Fruit fly (Drosophila melanogaster) whole organism, prepupa: Measurements from ENCODE around the gene dpr10.

Experiments used
- Blimp-1 ChIP-seq: fragments of 200-800 bp; sonication (Bioruptor generic); optimal IDR thresholded peaks from 3 replicates; lab custom pipeline; 2017; ENCODE audit warnings: missing biosample characterization, missing genetic modification characterization, mild to moderate bottlenecking, moderate library complexity, missing genetic modification reagents
- CG10631 ChIP-seq: fragments of 200-800 bp; sonication (Bioruptor generic); optimal IDR thresholded peaks from 2 replicates; lab custom pipeline; 2016; ENCODE audit warnings: missing biosample characterization, missing genetic modification characterization
- CG10669 ChIP-seq: fragments of 200-800 bp; sonication (Bioruptor generic); optimal IDR thresholded peaks from 3 replicates; lab custom pipeline; 2018; ENCODE audit warnings: missing biosample characterization, mild to moderate bottlenecking, missing genetic modification characterization, moderate library complexity
- CG11294 ChIP-seq: fragments of 200-800 bp; sonication (Bioruptor generic); IDR thresholded peaks from 2 replicates; pipeline ENCODE4 v1.3.6; 2022; ENCODE audit warnings: missing biosample characterization, missing genetic modification characterization
- CG11762 ChIP-seq: fragments of 200-800 bp; sonication (Bioruptor generic); optimal IDR thresholded peaks from 3 replicates; lab custom pipeline; 2016; ENCODE audit warnings: missing biosample characterization, missing genetic modification characterization; ENCODE audit not compliant: insufficient read depth
- CG11902 ChIP-seq: fragments of 200-800 bp; sonication (Bioruptor generic); optimal IDR thresholded peaks from 3 replicates; lab custom pipeline; 2016; ENCODE audit warnings: missing biosample characterization, missing genetic modification characterization
- CG16779 ChIP-seq: fragments of 200-800 bp; sonication (Bioruptor generic); optimal IDR thresholded peaks from 3 replicates; lab custom pipeline; 2017; ENCODE audit warnings: missing biosample characterization, mild to moderate bottlenecking, missing genetic modification characterization
- CG3032 ChIP-seq: fragments of 200-800 bp; optimal IDR thresholded peaks from 2 replicates; lab custom pipeline; 2019; ENCODE audit warnings: missing biosample characterization, mild to moderate bottlenecking, missing genetic modification characterization, moderate library complexity
- CG31627 ChIP-seq: fragments of 200-800 bp; sonication (Bioruptor generic); optimal IDR thresholded peaks from 3 replicates; lab custom pipeline; 2016; ENCODE audit warnings: missing biosample characterization, missing genetic modification characterization
- CG34406 ChIP-seq: fragments of 200-800 bp; sonication (Bioruptor generic); optimal IDR thresholded peaks from 3 replicates; lab custom pipeline; 2016; ENCODE audit warnings: missing biosample characterization, missing genetic modification characterization
- CG4318 ChIP-seq: fragments of 200-800 bp; sonication (Bioruptor generic); optimal IDR thresholded peaks from 3 replicates; lab custom pipeline; 2017; ENCODE audit warnings: missing biosample characterization, mild to moderate bottlenecking, missing genetic modification characterization
- CG6163 ChIP-seq: fragments of 200-800 bp; sonication (Bioruptor generic); IDR thresholded peaks from 3 replicates; pipeline ENCODE4 v1.3.6; 2022; ENCODE audit warnings: missing biosample characterization, missing genetic modification characterization
- CG6276 ChIP-seq: fragments of 200-800 bp; sonication (Bioruptor generic); optimal IDR thresholded peaks from 2 replicates; lab custom pipeline; 2017; ENCODE audit warnings: missing biosample characterization, mild to moderate bottlenecking, missing genetic modification characterization
- CG6808 ChIP-seq: fragments of 200-800 bp; sonication (Bioruptor generic); optimal IDR thresholded peaks from 3 replicates; lab custom pipeline; 2017; ENCODE audit warnings: missing biosample characterization, missing genetic modification characterization, mild to moderate bottlenecking, moderate library complexity, missing genetic modification reagents
- CG6854 ChIP-seq: fragments of 200-800 bp; sonication (Bioruptor generic); optimal IDR thresholded peaks from 2 replicates; lab custom pipeline; 2017; ENCODE audit warnings: missing biosample characterization, mild to moderate bottlenecking, missing genetic modification characterization
- CG7368 ChIP-seq: fragments of 200-800 bp; sonication (Bioruptor generic); optimal IDR thresholded peaks from 3 replicates; lab custom pipeline; 2016; ENCODE audit warnings: missing biosample characterization, missing genetic modification characterization
- CG8119 ChIP-seq: fragments of 200-800 bp; sonication (Bioruptor generic); IDR thresholded peaks from 3 replicates; pipeline ENCODE4 v1.3.6; 2022; ENCODE audit warnings: missing biosample characterization, missing genetic modification characterization
- CG8319 ChIP-seq: fragments of 200-800 bp; sonication (Bioruptor generic); optimal IDR thresholded peaks from 3 replicates; lab custom pipeline; 2016; ENCODE audit warnings: missing biosample characterization, missing genetic modification characterization
- CG8632 ChIP-seq: fragments of 200-800 bp; sonication (Bioruptor generic); optimal IDR thresholded peaks from 3 replicates; lab custom pipeline; 2016; ENCODE audit warnings: missing biosample characterization, missing genetic modification characterization
- CG9139 ChIP-seq: fragments of 200-800 bp; sonication (Bioruptor generic); optimal IDR thresholded peaks from 3 replicates; lab custom pipeline; 2017; ENCODE audit warnings: missing biosample characterization, mild to moderate bottlenecking, missing genetic modification characterization
- Eip75B ChIP-seq: fragments of 200-800 bp; sonication (Bioruptor generic); optimal IDR thresholded peaks from 3 replicates; lab custom pipeline; 2016; ENCODE audit warnings: missing biosample characterization, missing genetic modification characterization
- Eip78C ChIP-seq: fragments of 200-800 bp; sonication (Bioruptor generic); peaks from one replicate; lab custom pipeline; 2016; ENCODE audit warnings: missing biosample characterization, missing genetic modification characterization
- Eip93F ChIP-seq: fragments of 200-800 bp; sonication (Bioruptor generic); optimal IDR thresholded peaks from 2 replicates; lab custom pipeline; 2016; ENCODE audit warnings: missing biosample characterization, mild to moderate bottlenecking, missing genetic modification characterization
- Ets21C ChIP-seq: fragments of 200-800 bp; sonication (Bioruptor generic); optimal IDR thresholded peaks from 3 replicates; lab custom pipeline; 2016; ENCODE audit warnings: missing biosample characterization, missing genetic modification characterization
- Ets96B ChIP-seq: fragments of 200-800 bp; optimal IDR thresholded peaks from 2 replicates; lab custom pipeline; 2019; ENCODE audit warnings: missing biosample characterization, mild to moderate bottlenecking, missing genetic modification characterization, moderate library complexity
- Gug ChIP-seq: fragments of 200-800 bp; sonication (Bioruptor generic); IDR thresholded peaks from 2 replicates; pipeline ENCODE4 v1.3.6; 2022; ENCODE audit warnings: missing biosample characterization, missing genetic modification characterization
- Hr38 ChIP-seq: sonication (Bioruptor generic); optimal IDR thresholded peaks from 2 replicates; lab custom pipeline; 2016; ENCODE audit warnings: missing biosample characterization, missing genetic modification characterization
- Hr39 ChIP-seq: fragments of 200-800 bp; sonication (Bioruptor generic); optimal IDR thresholded peaks from 2 replicates; lab custom pipeline; 2016; ENCODE audit warnings: missing biosample characterization, missing genetic modification characterization
- Hr4 ChIP-seq: fragments of 200-800 bp; sonication (Bioruptor generic); optimal IDR thresholded peaks from 3 replicates; lab custom pipeline; 2016; ENCODE audit warnings: missing biosample characterization, missing genetic modification characterization
- Lpt ChIP-seq: fragments of 200-800 bp; sonication (Bioruptor generic); optimal IDR thresholded peaks from 3 replicates; lab custom pipeline; 2016; ENCODE audit warnings: missing biosample characterization, missing genetic modification characterization
- Met ChIP-seq: fragments of 200-800 bp; sonication (Bioruptor generic); optimal IDR thresholded peaks from 3 replicates; lab custom pipeline; 2016; ENCODE audit warnings: missing biosample characterization, missing genetic modification characterization
- OdsH ChIP-seq: fragments of 200-800 bp; sonication (Bioruptor generic); optimal IDR thresholded peaks from 3 replicates; lab custom pipeline; 2016; ENCODE audit warnings: missing biosample characterization, missing genetic modification characterization
- Smox ChIP-seq: fragments of 200-800 bp; sonication (Bioruptor generic); optimal IDR thresholded peaks from 3 replicates; lab custom pipeline; 2016; ENCODE audit warnings: missing biosample characterization, missing genetic modification characterization
- Sox14 ChIP-seq: fragments of 200-800 bp; sonication (Bioruptor generic); optimal IDR thresholded peaks from 3 replicates; lab custom pipeline; 2016; ENCODE audit warnings: missing biosample characterization, missing genetic modification characterization
- Sox15 ChIP-seq: fragments of 200-800 bp; sonication (Bioruptor generic); optimal IDR thresholded peaks from 3 replicates; lab custom pipeline; 2016; ENCODE audit warnings: missing biosample characterization, missing genetic modification characterization
- achi ChIP-seq: fragments of 200-800 bp; sonication (Bioruptor generic); optimal IDR thresholded peaks from 3 replicates; lab custom pipeline; 2016; ENCODE audit warnings: missing biosample characterization, missing genetic modification characterization
- acj6 ChIP-seq: fragments of 200-800 bp; sonication (Bioruptor generic); optimal IDR thresholded peaks from 3 replicates; lab custom pipeline; 2016; ENCODE audit warnings: missing biosample characterization, missing genetic modification characterization
- cyc ChIP-seq: fragments of 200-800 bp; sonication (Bioruptor generic); optimal IDR thresholded peaks from 3 replicates; lab custom pipeline; 2016; ENCODE audit warnings: missing biosample characterization, missing genetic modification characterization
- dac ChIP-seq: fragments of 200-800 bp; sonication (Bioruptor generic); optimal IDR thresholded peaks from 2 replicates; lab custom pipeline; 2017; ENCODE audit warnings: missing biosample characterization, mild to moderate bottlenecking, missing genetic modification characterization
- eg ChIP-seq: fragments of 200-800 bp; sonication (Bioruptor generic); IDR thresholded peaks from 3 replicates; pipeline ENCODE4 v1.3.6; 2022; ENCODE audit warnings: missing biosample characterization, missing genetic modification characterization
- esn ChIP-seq: fragments of 200-800 bp; sonication (Bioruptor generic); optimal IDR thresholded peaks from 2 replicates; lab custom pipeline; 2016; ENCODE audit warnings: missing biosample characterization, mild to moderate bottlenecking, missing genetic modification characterization, moderate library complexity
- fd59A ChIP-seq: fragments of 200-800 bp; sonication (Bioruptor generic); optimal IDR thresholded peaks from 2 replicates; lab custom pipeline; 2017; ENCODE audit warnings: missing biosample characterization, mild to moderate bottlenecking, missing genetic modification characterization, missing genetic modification reagents
- fd85E ChIP-seq: fragments of 200-800 bp; sonication (Bioruptor generic); optimal IDR thresholded peaks from 3 replicates; lab custom pipeline; 2016; ENCODE audit warnings: missing biosample characterization, missing genetic modification characterization
- fkh ChIP-seq: fragments of 200-800 bp; sonication (Bioruptor generic); optimal IDR thresholded peaks from 3 replicates; lab custom pipeline; 2017; ENCODE audit warnings: missing biosample characterization, mild to moderate bottlenecking, missing genetic modification characterization, moderate library complexity
- lz ChIP-seq: fragments of 200-800 bp; sonication (Bioruptor generic); optimal IDR thresholded peaks from 3 replicates; lab custom pipeline; 2016; ENCODE audit warnings: missing biosample characterization, missing genetic modification characterization
- net ChIP-seq: fragments of 200-800 bp; sonication (Bioruptor generic); optimal IDR thresholded peaks from 3 replicates; lab custom pipeline; 2016; ENCODE audit warnings: missing biosample characterization, missing genetic modification characterization
- pdm3 ChIP-seq: fragments of 200-800 bp; sonication (Bioruptor generic); optimal IDR thresholded peaks from 3 replicates; lab custom pipeline; 2016; ENCODE audit warnings: missing biosample characterization, missing genetic modification characterization
- salr ChIP-seq, 2 experiments: fragments of 200-800 bp; sonication (Bioruptor generic); optimal IDR thresholded peaks; 3 replicates each; lab custom pipeline; 2016 to 2018; ENCODE audit warnings: missing biosample characterization in 2 of 2, missing genetic modification characterization in 2 of 2, mild to moderate bottlenecking in 1 of 2
- spab ChIP-seq: fragments of 200-800 bp; sonication (Bioruptor generic); optimal IDR thresholded peaks from 2 replicates; lab custom pipeline; 2017; ENCODE audit warnings: missing biosample characterization, mild to moderate bottlenecking, missing genetic modification characterization, missing genetic modification reagents
- ss ChIP-seq, 2 experiments: fragments of 200-800 bp; sonication (Bioruptor generic); optimal IDR thresholded peaks; 2 replicates in 1 of 2; 3 replicates in 1 of 2; lab custom pipeline; 2017 to 2018; ENCODE audit warnings: mild to moderate bottlenecking in 2 of 2, missing biosample characterization in 2 of 2, missing genetic modification characterization in 2 of 2, moderate library complexity in 1 of 2
- svp ChIP-seq: fragments of 200-800 bp; sonication (Bioruptor generic); peaks from one replicate; lab custom pipeline; 2016; ENCODE audit warnings: missing biosample characterization, missing genetic modification characterization
- topi ChIP-seq: fragments of 200-800 bp; sonication (Bioruptor generic); optimal IDR thresholded peaks from 3 replicates; lab custom pipeline; 2016; ENCODE audit warnings: missing biosample characterization, missing genetic modification characterization
- vri ChIP-seq: fragments of 200-800 bp; sonication (Bioruptor generic); optimal IDR thresholded peaks from 3 replicates; lab custom pipeline; 2016; ENCODE audit warnings: missing biosample characterization, mild to moderate bottlenecking, missing genetic modification characterization

The dpr10 gene

DNA sequence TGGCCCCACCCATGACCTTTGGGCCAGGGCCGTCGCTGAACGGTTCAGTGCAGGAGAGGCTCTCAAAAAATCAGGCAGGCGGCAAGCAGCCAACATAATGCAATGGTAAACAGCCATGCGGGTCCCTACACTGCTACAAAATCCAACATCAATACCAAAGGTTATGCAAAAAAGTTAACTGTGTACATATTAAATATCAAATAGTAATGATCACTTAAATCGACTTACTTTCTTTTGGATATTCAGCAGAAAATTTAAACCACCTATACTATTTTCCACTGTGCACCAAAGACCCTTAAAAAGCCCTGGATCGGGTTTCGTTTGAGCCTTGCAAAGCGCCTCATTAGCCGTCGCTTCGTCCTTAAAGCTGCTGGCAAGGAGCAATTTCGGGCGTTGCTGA, 41.2 kb upstream of the dpr10 start:
- peak; percentile 16 for TF ChIP-seq fd59A (GFP tag; lab: Kevin White, UChicago)
- no peak for TF ChIP-seq Hr38 (GFP tag; lab: Kevin White, UChicago)
- peak; percentile 38 for TF ChIP-seq Eip75B (GFP tag; lab: Kevin White, UChicago)
- no peak for TF ChIP-seq Eip93F (GFP tag; lab: Kevin White, UChicago)
- peak in 1 of 2 experiments; percentile 41 for TF ChIP-seq ss (GFP tag; optimal IDR thresholded peaks at IDR 0.05; lab: Kevin White, UChicago)
- TF ChIP-seq CG7368 (GFP tag; lab: Kevin White, UChicago): no peak
- TF ChIP-seq lz (GFP tag; lab: Kevin White, UChicago): peak; percentile 33
- TF ChIP-seq Sox15: no peak
- TF ChIP-seq Smox (GFP tag; lab: Kevin White, UChicago): peak; percentile 44
- no peak for TF ChIP-seq fkh (GFP tag; lab: Kevin White, UChicago)
- peak; percentile 17 for TF ChIP-seq cyc (GFP tag; lab: Kevin White, UChicago)
- TF ChIP-seq Hr39 (GFP tag; lab: Kevin White, UChicago): peak; percentile 39
- peak; percentile 23 for TF ChIP-seq OdsH
- peak; percentile 14 for TF ChIP-seq vri (GFP tag; lab: Kevin White, UChicago)
- TF ChIP-seq CG6808: peak; percentile 8
- TF ChIP-seq Ets21C (GFP tag; lab: Kevin White, UChicago): peak; percentile 23
- no peak for TF ChIP-seq CG16779 (tag; lab: Kevin White, UChicago)
- peak; percentile 67 for TF ChIP-seq Eip78C (GFP tag; lab: Kevin White, UChicago)
- TF ChIP-seq spab (GFP tag; lab: Kevin White, UChicago): peak; percentile 16
- peak; percentile 76 for TF ChIP-seq svp (GFP tag; lab: Kevin White, UChicago)
- TF ChIP-seq CG3032: peak; percentile 25
- peak; percentile 39 for TF ChIP-seq CG31627 (GFP tag; lab: Kevin White, UChicago)
- TF ChIP-seq acj6 (GFP tag; lab: Kevin White, UChicago): peak; percentile 4
- TF ChIP-seq fd85E (GFP tag; lab: Kevin White, UChicago): no peak
- TF ChIP-seq Met: peak; percentile 51
- TF ChIP-seq pdm3 (GFP tag; lab: Kevin White, UChicago): peak; percentile 13
- TF ChIP-seq salr (GFP tag; optimal IDR thresholded peaks at IDR 0.05; lab: Kevin White, UChicago): no peak
- TF ChIP-seq CG11762 (GFP tag; lab: Kevin White, UChicago): no peak
- TF ChIP-seq CG9139: no peak
- no peak for TF ChIP-seq CG34406 (GFP tag; lab: Kevin White, UChicago)
- no peak for TF ChIP-seq CG4318 (GFP tag; lab: Kevin White, UChicago)
- TF ChIP-seq CG11902: no peak
- no peak for TF ChIP-seq CG8632 (GFP tag; lab: Kevin White, UChicago)
- TF ChIP-seq CG6163 (GFP tag; lab: Robert Waterston, UW): peak; percentile 63; the same call in 1 of the 3 replicates
- no peak for TF ChIP-seq CG6276 (GFP tag; lab: Kevin White, UChicago)
- TF ChIP-seq Ets96B (tag; lab: Kevin White, UChicago): peak; percentile 36
- peak; percentile 40 for TF ChIP-seq CG10669 (GFP tag; lab: Kevin White, UChicago)
- TF ChIP-seq Gug: no peak
- no peak for TF ChIP-seq CG6854
- TF ChIP-seq Blimp-1 (GFP tag; lab: Kevin White, UChicago): no peak
- no peak for TF ChIP-seq CG8319 (GFP tag; lab: Kevin White, UChicago)
- TF ChIP-seq Sox14 (GFP tag; lab: Kevin White, UChicago): peak; percentile 18
- peak; percentile 10 for TF ChIP-seq achi
- TF ChIP-seq CG10631 (GFP tag; lab: Kevin White, UChicago): no peak
- TF ChIP-seq topi: peak; percentile 31
- no peak for TF ChIP-seq net
- no peak for TF ChIP-seq Lpt (GFP tag; lab: Kevin White, UChicago)
- TF ChIP-seq CG11294 (GFP tag; lab: Robert Waterston, UW): no peak
- no peak for TF ChIP-seq dac
- TF ChIP-seq CG8119: no peak
- TF ChIP-seq esn (GFP tag; lab: Kevin White, UChicago): peak; percentile 33
- TF ChIP-seq Hr4 (GFP tag; lab: Kevin White, UChicago): no peak
- TF ChIP-seq eg (GFP tag; lab: Robert Waterston, UW): 0 out of 3 replicates have a peak, but pooled peaks have one; percentile 16
